Fruit fly (Drosophila melanogaster) whole organism, prepupa: ENCODE data around the gene CG32483.

Experiments
- Blimp-1 ChIP-seq: fragments of 200-800 bp; sonication (Bioruptor generic); optimal IDR thresholded peaks from 3 replicates; lab custom pipeline; 2017; ENCODE audit warnings: missing biosample characterization, missing genetic modification characterization, mild to moderate bottlenecking, moderate library complexity, missing genetic modification reagents
- CG10669 ChIP-seq: fragments of 200-800 bp; sonication (Bioruptor generic); optimal IDR thresholded peaks from 3 replicates; lab custom pipeline; 2018; ENCODE audit warnings: missing biosample characterization, mild to moderate bottlenecking, missing genetic modification characterization, moderate library complexity
- CG11294 ChIP-seq: fragments of 200-800 bp; sonication (Bioruptor generic); IDR thresholded peaks from 2 replicates; pipeline ENCODE4 v1.3.6; 2022; ENCODE audit warnings: missing biosample characterization, missing genetic modification characterization
- CG11762 ChIP-seq: fragments of 200-800 bp; sonication (Bioruptor generic); optimal IDR thresholded peaks from 3 replicates; lab custom pipeline; 2016; ENCODE audit warnings: missing biosample characterization, missing genetic modification characterization; ENCODE audit not compliant: insufficient read depth
- CG1621 ChIP-seq: fragments of 200-800 bp; sonication (Bioruptor generic); optimal IDR thresholded peaks from 3 replicates; lab custom pipeline; 2018; ENCODE audit warnings: missing biosample characterization, mild to moderate bottlenecking, missing genetic modification characterization
- CG3032 ChIP-seq: fragments of 200-800 bp; optimal IDR thresholded peaks from 2 replicates; lab custom pipeline; 2019; ENCODE audit warnings: missing biosample characterization, mild to moderate bottlenecking, missing genetic modification characterization, moderate library complexity
- CG31627 ChIP-seq: fragments of 200-800 bp; sonication (Bioruptor generic); optimal IDR thresholded peaks from 3 replicates; lab custom pipeline; 2016; ENCODE audit warnings: missing biosample characterization, missing genetic modification characterization
- CG32006 ChIP-seq: fragments of 200-800 bp; sonication (Bioruptor generic); optimal IDR thresholded peaks from 3 replicates; lab custom pipeline; 2017; ENCODE audit warnings: missing biosample characterization, mild to moderate bottlenecking, missing genetic modification characterization
- CG34406 ChIP-seq: fragments of 200-800 bp; sonication (Bioruptor generic); optimal IDR thresholded peaks from 3 replicates; lab custom pipeline; 2016; ENCODE audit warnings: missing biosample characterization, missing genetic modification characterization
- CG4318 ChIP-seq: fragments of 200-800 bp; sonication (Bioruptor generic); optimal IDR thresholded peaks from 3 replicates; lab custom pipeline; 2017; ENCODE audit warnings: missing biosample characterization, mild to moderate bottlenecking, missing genetic modification characterization
- CG6163 ChIP-seq: fragments of 200-800 bp; sonication (Bioruptor generic); IDR thresholded peaks from 3 replicates; pipeline ENCODE4 v1.3.6; 2022; ENCODE audit warnings: missing biosample characterization, missing genetic modification characterization
- CG6276 ChIP-seq: fragments of 200-800 bp; sonication (Bioruptor generic); optimal IDR thresholded peaks from 2 replicates; lab custom pipeline; 2017; ENCODE audit warnings: missing biosample characterization, mild to moderate bottlenecking, missing genetic modification characterization
- CG6792 ChIP-seq: fragments of 200-800 bp; sonication (Bioruptor generic); optimal IDR thresholded peaks from 3 replicates; lab custom pipeline; 2016; ENCODE audit warnings: missing biosample characterization, missing genetic modification characterization
- CG6854 ChIP-seq: fragments of 200-800 bp; sonication (Bioruptor generic); optimal IDR thresholded peaks from 2 replicates; lab custom pipeline; 2017; ENCODE audit warnings: missing biosample characterization, mild to moderate bottlenecking, missing genetic modification characterization
- CG7368 ChIP-seq: fragments of 200-800 bp; sonication (Bioruptor generic); optimal IDR thresholded peaks from 3 replicates; lab custom pipeline; 2016; ENCODE audit warnings: missing biosample characterization, missing genetic modification characterization
- CG8119 ChIP-seq: fragments of 200-800 bp; sonication (Bioruptor generic); IDR thresholded peaks from 3 replicates; pipeline ENCODE4 v1.3.6; 2022; ENCODE audit warnings: missing biosample characterization, missing genetic modification characterization
- CG8632 ChIP-seq: fragments of 200-800 bp; sonication (Bioruptor generic); optimal IDR thresholded peaks from 3 replicates; lab custom pipeline; 2016; ENCODE audit warnings: missing biosample characterization, missing genetic modification characterization
- CG9139 ChIP-seq: fragments of 200-800 bp; sonication (Bioruptor generic); optimal IDR thresholded peaks from 3 replicates; lab custom pipeline; 2017; ENCODE audit warnings: missing biosample characterization, mild to moderate bottlenecking, missing genetic modification characterization
- Eip75B ChIP-seq: fragments of 200-800 bp; sonication (Bioruptor generic); optimal IDR thresholded peaks from 3 replicates; lab custom pipeline; 2016; ENCODE audit warnings: missing biosample characterization, missing genetic modification characterization
- Eip93F ChIP-seq: fragments of 200-800 bp; sonication (Bioruptor generic); optimal IDR thresholded peaks from 2 replicates; lab custom pipeline; 2016; ENCODE audit warnings: missing biosample characterization, mild to moderate bottlenecking, missing genetic modification characterization
- Ets21C ChIP-seq: fragments of 200-800 bp; sonication (Bioruptor generic); optimal IDR thresholded peaks from 3 replicates; lab custom pipeline; 2016; ENCODE audit warnings: missing biosample characterization, missing genetic modification characterization
- Ets96B ChIP-seq: fragments of 200-800 bp; optimal IDR thresholded peaks from 2 replicates; lab custom pipeline; 2019; ENCODE audit warnings: missing biosample characterization, mild to moderate bottlenecking, missing genetic modification characterization, moderate library complexity
- Hr38 ChIP-seq: sonication (Bioruptor generic); optimal IDR thresholded peaks from 2 replicates; lab custom pipeline; 2016; ENCODE audit warnings: missing biosample characterization, missing genetic modification characterization
- Hr39 ChIP-seq: fragments of 200-800 bp; sonication (Bioruptor generic); optimal IDR thresholded peaks from 2 replicates; lab custom pipeline; 2016; ENCODE audit warnings: missing biosample characterization, missing genetic modification characterization
- Hr4 ChIP-seq: fragments of 200-800 bp; sonication (Bioruptor generic); optimal IDR thresholded peaks from 3 replicates; lab custom pipeline; 2016; ENCODE audit warnings: missing biosample characterization, missing genetic modification characterization
- Met ChIP-seq: fragments of 200-800 bp; sonication (Bioruptor generic); optimal IDR thresholded peaks from 3 replicates; lab custom pipeline; 2016; ENCODE audit warnings: missing biosample characterization, missing genetic modification characterization
- OdsH ChIP-seq: fragments of 200-800 bp; sonication (Bioruptor generic); optimal IDR thresholded peaks from 3 replicates; lab custom pipeline; 2016; ENCODE audit warnings: missing biosample characterization, missing genetic modification characterization
- Smox ChIP-seq: fragments of 200-800 bp; sonication (Bioruptor generic); optimal IDR thresholded peaks from 3 replicates; lab custom pipeline; 2016; ENCODE audit warnings: missing biosample characterization, missing genetic modification characterization
- Sox102F ChIP-seq: fragments of 200-800 bp; sonication (Bioruptor generic); optimal IDR thresholded peaks from 2 replicates; lab custom pipeline; 2016; ENCODE audit warnings: missing biosample characterization, mild to moderate bottlenecking, missing genetic modification characterization
- Sox14 ChIP-seq: fragments of 200-800 bp; sonication (Bioruptor generic); optimal IDR thresholded peaks from 3 replicates; lab custom pipeline; 2016; ENCODE audit warnings: missing biosample characterization, missing genetic modification characterization
- achi ChIP-seq: fragments of 200-800 bp; sonication (Bioruptor generic); optimal IDR thresholded peaks from 3 replicates; lab custom pipeline; 2016; ENCODE audit warnings: missing biosample characterization, missing genetic modification characterization
- acj6 ChIP-seq: fragments of 200-800 bp; sonication (Bioruptor generic); optimal IDR thresholded peaks from 3 replicates; lab custom pipeline; 2016; ENCODE audit warnings: missing biosample characterization, missing genetic modification characterization
- dac ChIP-seq: fragments of 200-800 bp; sonication (Bioruptor generic); optimal IDR thresholded peaks from 2 replicates; lab custom pipeline; 2017; ENCODE audit warnings: missing biosample characterization, mild to moderate bottlenecking, missing genetic modification characterization
- dsx ChIP-seq: fragments of 200-800 bp; optimal IDR thresholded peaks from 3 replicates; lab custom pipeline; 2019; ENCODE audit warnings: missing biosample characterization, mild to moderate bottlenecking, missing genetic modification characterization, moderate library complexity; ENCODE audit not compliant: poor library complexity, severe bottlenecking
- esn ChIP-seq: fragments of 200-800 bp; sonication (Bioruptor generic); optimal IDR thresholded peaks from 2 replicates; lab custom pipeline; 2016; ENCODE audit warnings: missing biosample characterization, mild to moderate bottlenecking, missing genetic modification characterization, moderate library complexity
- fkh ChIP-seq: fragments of 200-800 bp; sonication (Bioruptor generic); optimal IDR thresholded peaks from 3 replicates; lab custom pipeline; 2017; ENCODE audit warnings: missing biosample characterization, mild to moderate bottlenecking, missing genetic modification characterization, moderate library complexity
- lz ChIP-seq: fragments of 200-800 bp; sonication (Bioruptor generic); optimal IDR thresholded peaks from 3 replicates; lab custom pipeline; 2016; ENCODE audit warnings: missing biosample characterization, missing genetic modification characterization
- net ChIP-seq: fragments of 200-800 bp; sonication (Bioruptor generic); optimal IDR thresholded peaks from 3 replicates; lab custom pipeline; 2016; ENCODE audit warnings: missing biosample characterization, missing genetic modification characterization
- pdm3 ChIP-seq: fragments of 200-800 bp; sonication (Bioruptor generic); optimal IDR thresholded peaks from 3 replicates; lab custom pipeline; 2016; ENCODE audit warnings: missing biosample characterization, missing genetic modification characterization
- salr ChIP-seq, 2 experiments: fragments of 200-800 bp; sonication (Bioruptor generic); optimal IDR thresholded peaks; 3 replicates each; lab custom pipeline; 2016 to 2018; ENCODE audit warnings: missing biosample characterization in 2 of 2, missing genetic modification characterization in 2 of 2, mild to moderate bottlenecking in 1 of 2
- spab ChIP-seq: fragments of 200-800 bp; sonication (Bioruptor generic); optimal IDR thresholded peaks from 2 replicates; lab custom pipeline; 2017; ENCODE audit warnings: missing biosample characterization, mild to moderate bottlenecking, missing genetic modification characterization, missing genetic modification reagents
- ss ChIP-seq, 2 experiments: fragments of 200-800 bp; sonication (Bioruptor generic); optimal IDR thresholded peaks; 2 replicates in 1 of 2; 3 replicates in 1 of 2; lab custom pipeline; 2017 to 2018; ENCODE audit warnings: mild to moderate bottlenecking in 2 of 2, missing biosample characterization in 2 of 2, missing genetic modification characterization in 2 of 2, moderate library complexity in 1 of 2
- svp ChIP-seq: fragments of 200-800 bp; sonication (Bioruptor generic); peaks from one replicate; lab custom pipeline; 2016; ENCODE audit warnings: missing biosample characterization, missing genetic modification characterization
- vri ChIP-seq: fragments of 200-800 bp; sonication (Bioruptor generic); optimal IDR thresholded peaks from 3 replicates; lab custom pipeline; 2016; ENCODE audit warnings: missing biosample characterization, mild to moderate bottlenecking, missing genetic modification characterization

The CG32483 gene

DNA sequence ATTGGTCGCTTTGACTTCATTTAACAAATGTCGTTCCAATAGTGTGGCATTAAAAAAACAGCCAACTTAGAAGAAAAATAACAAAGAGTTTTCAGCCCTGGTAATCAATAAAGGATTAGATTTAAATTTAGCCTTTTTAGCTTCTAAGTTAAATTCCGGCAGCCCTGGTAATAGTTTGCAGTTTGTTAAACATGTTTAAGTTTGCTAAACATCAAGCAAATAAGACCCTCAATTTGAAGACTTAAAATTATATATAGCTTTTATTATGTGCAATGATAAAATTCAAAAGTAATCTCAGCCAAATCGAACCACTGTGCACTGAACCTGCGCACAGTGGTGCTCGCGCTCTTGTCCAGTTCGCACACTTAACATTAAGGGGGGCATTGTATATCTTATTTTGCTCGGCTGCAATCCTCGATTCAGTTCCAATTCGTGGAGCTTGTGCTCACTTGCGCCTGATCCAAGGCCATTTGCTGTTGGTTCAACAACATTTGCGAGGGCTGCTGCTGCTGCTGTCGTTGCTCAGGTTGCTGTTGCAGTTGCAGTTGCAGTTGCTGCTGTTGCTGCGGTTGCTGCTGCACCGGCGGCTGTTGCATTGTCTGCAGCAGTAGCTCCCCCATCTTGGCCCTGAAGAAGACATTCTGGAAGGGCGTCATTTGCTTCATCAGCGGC lies 47.7 kb upstream of the CG32483 start (continued):
- TF ChIP-seq spab (peak; percentile 3), CG7368 (GFP tag; lab: Kevin White, UChicago) (no peak), Met (GFP tag; lab: Kevin White, UChicago) (no peak), CG6163 (peak; percentile 36; the same call in 2 of the 3 replicates), Hr39 (GFP tag; lab: Kevin White, UChicago) (no peak), salr (GFP tag; optimal IDR thresholded peaks at IDR 0.05; lab: Kevin White, UChicago) (no peak), Blimp-1 (GFP tag; lab: Kevin White, UChicago) (no peak), fkh (GFP tag; lab: Kevin White, UChicago) (no peak), svp (GFP tag; lab: Kevin White, UChicago) (peak; percentile 21), dac (no peak), CG10669 (GFP tag; lab: Kevin White, UChicago) (peak; percentile 35), acj6 (peak; percentile 43), Sox102F (GFP tag; lab: Kevin White, UChicago) (peak; percentile 7), dsx (GFP tag; lab: Kevin White, UChicago) (peak; percentile 17), vri (GFP tag; lab: Kevin White, UChicago) (no peak), net (peak; percentile 21), Ets96B (tag; lab: Kevin White, UChicago) (peak; percentile 21), Eip75B (peak; percentile 11), Ets21C (GFP tag; lab: Kevin White, UChicago) (no peak), Eip93F (GFP tag; lab: Kevin White, UChicago) (no peak)

DNA sequence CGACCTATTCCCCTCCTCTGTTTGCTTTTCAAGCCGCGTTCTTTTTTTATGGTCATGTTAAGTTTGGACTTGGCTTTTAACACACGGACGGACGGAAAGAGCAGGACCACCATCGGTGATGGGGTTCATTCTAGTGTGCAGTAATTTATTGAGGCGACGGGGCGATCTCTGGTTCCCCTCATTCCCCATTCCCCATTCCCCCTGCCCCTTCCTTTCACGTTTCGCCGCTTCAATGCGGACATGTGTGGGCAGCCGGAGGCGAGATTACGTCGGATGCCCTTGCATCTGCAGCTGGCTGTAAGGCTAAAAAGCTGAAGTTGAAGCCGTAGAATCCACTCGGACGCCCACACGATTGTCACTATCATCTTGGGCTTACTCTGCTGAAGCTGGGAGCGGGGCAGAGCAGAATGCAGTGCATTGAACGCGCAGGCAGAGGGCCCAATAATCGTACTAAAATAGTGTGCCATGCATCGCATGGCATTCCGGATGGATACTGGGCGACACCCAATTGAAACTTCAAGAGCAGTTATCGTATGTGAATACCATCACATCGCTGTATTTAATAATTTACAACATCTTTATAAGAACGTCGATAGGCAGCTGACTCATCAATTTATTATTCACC lies 46.8 kb upstream of the CG32483 start:
- TF ChIP-seq CG1621 (peak; percentile 92), CG6163 (no peak), Smox (GFP tag; lab: Kevin White, UChicago) (no peak), CG9139 (GFP tag; lab: Kevin White, UChicago) (peak; percentile 40), ss (GFP tag; optimal IDR thresholded peaks at IDR 0.05; lab: Kevin White, UChicago) (peak in 1 of 2 experiments; percentile 14), CG6792 (GFP tag; lab: Kevin White, UChicago) (no peak), CG8632 (GFP tag; lab: Kevin White, UChicago) (no peak), lz (GFP tag; lab: Kevin White, UChicago) (no peak), Blimp-1 (GFP tag; lab: Kevin White, UChicago) (no peak)

DNA sequence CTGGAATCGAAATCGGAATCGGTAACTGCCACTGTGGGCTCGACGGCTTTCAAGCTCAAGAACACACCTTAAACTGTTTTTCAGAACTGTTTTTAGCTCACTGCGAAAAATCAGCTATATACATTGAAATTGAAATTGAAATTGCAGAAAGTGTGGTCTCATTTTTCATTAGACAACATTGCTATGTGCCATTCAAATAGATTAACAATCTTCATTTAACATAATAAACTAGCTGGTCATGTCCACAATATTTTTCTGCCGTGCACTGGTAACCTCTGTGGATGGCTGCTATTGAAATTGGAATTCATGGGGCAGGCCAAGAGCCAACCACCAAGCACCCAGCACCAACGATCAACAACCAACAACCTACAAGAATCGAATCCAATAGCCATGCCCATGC lies 46.1 kb upstream of the CG32483 start:
- TF ChIP-seq esn (GFP tag; lab: Kevin White, UChicago) = peak; percentile 68
- TF ChIP-seq Met (GFP tag; lab: Kevin White, UChicago) = peak; percentile 64
- peak; percentile 21 for TF ChIP-seq CG34406
- TF ChIP-seq spab = peak; percentile 72
- no peak for TF ChIP-seq Blimp-1 (GFP tag; lab: Kevin White, UChicago)
- TF ChIP-seq CG3032 (tag; lab: Kevin White, UChicago) = peak; percentile 82
- TF ChIP-seq OdsH (GFP tag; lab: Kevin White, UChicago) = peak; percentile 71
- TF ChIP-seq CG6163 = peak; percentile 82
- peak; percentile 41 for TF ChIP-seq CG9139 (GFP tag; lab: Kevin White, UChicago)
- TF ChIP-seq Hr38 (GFP tag; lab: Kevin White, UChicago) = no peak
- TF ChIP-seq Eip93F (GFP tag; lab: Kevin White, UChicago) = no peak
- TF ChIP-seq CG32006 (GFP tag; lab: Kevin White, UChicago) = peak; percentile 29
- TF ChIP-seq Hr4 (GFP tag; lab: Kevin White, UChicago) = peak; percentile 34
- TF ChIP-seq achi (GFP tag; lab: Kevin White, UChicago) = peak; percentile 61
- peak; percentile 13; the same call in 1 of the 2 replicates for TF ChIP-seq CG11294 (GFP tag; lab: Robert Waterston, UW)
- TF ChIP-seq Sox102F (GFP tag; lab: Kevin White, UChicago) = peak; percentile 5
- TF ChIP-seq dac = no peak
- peak; percentile 78 for TF ChIP-seq CG10669 (GFP tag; lab: Kevin White, UChicago)
- peak; percentile 5 for TF ChIP-seq CG6276 (GFP tag; lab: Kevin White, UChicago)
- no peak for TF ChIP-seq CG6854 (GFP tag; lab: Kevin White, UChicago)
- peak; percentile 54 for TF ChIP-seq pdm3
- peak; percentile 55 for TF ChIP-seq CG8119 (GFP tag; lab: Robert Waterston, UW)
- TF ChIP-seq salr (GFP tag; optimal IDR thresholded peaks at IDR 0.05; lab: Kevin White, UChicago) = peak in 1 of 2 experiments; percentile 59
- TF ChIP-seq CG4318 (GFP tag; lab: Kevin White, UChicago) = no peak
- TF ChIP-seq ss (GFP tag; optimal IDR thresholded peaks at IDR 0.05; lab: Kevin White, UChicago) = peak; percentile 17 to 57
- peak; percentile 71 for TF ChIP-seq Sox14
- peak; percentile 44 for TF ChIP-seq CG11762
- peak; percentile 56 for TF ChIP-seq CG31627 (GFP tag; lab: Kevin White, UChicago)
- peak; percentile 44 for TF ChIP-seq Ets21C (GFP tag; lab: Kevin White, UChicago)
- TF ChIP-seq CG7368 (GFP tag; lab: Kevin White, UChicago) = peak; percentile 29
